Worm (Caenorhabditis elegans): ENCODE results near the gene hot-6.

hot-6 gene

ce11 chrV:11027740-11028139, 5.0 kb upstream of the hot-6 start:
- TF ChIP-seq lin-14 (GFP tag; optimal IDR thresholded peaks at IDR 0.05) (no peak), mdl-1 (tag; optimal IDR thresholded peaks at IDR 0.05) (no peak), unc-86 (tag; optimal IDR thresholded peaks at IDR 0.05) (no peak), ama-1 (optimal IDR thresholded peaks at IDR 0.05) (no peak), elt-2 (tag; optimal IDR thresholded peaks at IDR 0.05) (no peak), elt-3 (tag; optimal IDR thresholded peaks at IDR 0.05) (no peak), lin-15B (tag; optimal IDR thresholded peaks at IDR 0.05) (no peak), nhr-47 (tag; optimal IDR thresholded peaks at IDR 0.05) (no peak), lir-3 (tag; optimal IDR thresholded peaks at IDR 0.05; ENCODE audit: poor library complexity) (no peak), C16A3.4 (tag; optimal IDR thresholded peaks at IDR 0.05) (no peak), hlh-4 (tag; optimal IDR thresholded peaks at IDR 0.05) (no peak)

ce11 chrV:11016846-11017553, 5.7 kb downstream of the hot-6 start:
- no peak for TF ChIP-seq tlp-1 (tag; optimal IDR thresholded peaks at IDR 0.05)
- no peak for TF ChIP-seq efl-1 (optimal IDR thresholded peaks at IDR 0.05)
- TF ChIP-seq efl-1 (GFP tag; optimal IDR thresholded peaks at IDR 0.05 in 1 of 2), result peak in 1 of 2 experiments; percentile 72
- peak; percentile 5 for TF ChIP-seq lin-14 (GFP tag; optimal IDR thresholded peaks at IDR 0.05)
- TF ChIP-seq lin-35 (GFP tag; optimal IDR thresholded peaks at IDR 0.05), result peak in 1 of 2 experiments; percentile 1
- no peak for TF ChIP-seq sptf-1 (tag; optimal IDR thresholded peaks at IDR 0.05)
- peak; percentile 58 for TF ChIP-seq nhr-85 (tag)

- TF ChIP-seq zag-1 (tag; optimal IDR thresholded peaks at IDR 0.05), result no peak
- TF ChIP-seq pax-3 (tag; optimal IDR thresholded peaks at IDR 0.05), result no peak
- no peak for TF ChIP-seq isw-1 (GFP tag; IDR thresholded peaks at IDR 0.05)
- no peak for TF ChIP-seq grh-1 (GFP tag; IDR thresholded peaks at IDR 0.05)
- no peak for TF ChIP-seq lin-39 (tag; optimal IDR thresholded peaks at IDR 0.05)
- peak; percentile 33 for TF ChIP-seq nhr-71 (tag; optimal IDR thresholded peaks at IDR 0.05)
- no peak for TF ChIP-seq mab-9 (GFP tag; IDR thresholded peaks at IDR 0.05)
- TF ChIP-seq nhr-12 (tag; optimal IDR thresholded peaks at IDR 0.05), result no peak
- TF ChIP-seq mef-2 (tag; optimal IDR thresholded peaks at IDR 0.05), result no peak
- no peak for TF ChIP-seq rnt-1 (tag; optimal IDR thresholded peaks at IDR 0.05)
- TF ChIP-seq lsy-2 (tag; optimal IDR thresholded peaks at IDR 0.05), result no peak
- peak; percentile 4 for TF ChIP-seq nhr-47 (tag; optimal IDR thresholded peaks at IDR 0.05)
- no peak for TF ChIP-seq nhr-28 (tag; optimal IDR thresholded peaks at IDR 0.05)
- TF ChIP-seq tbx-2 (tag; optimal IDR thresholded peaks at IDR 0.05), result no peak
- no peak for TF ChIP-seq ceh-63 (GFP tag; optimal IDR thresholded peaks at IDR 0.05)
- TF ChIP-seq C34B4.2 (tag; optimal IDR thresholded peaks at IDR 0.05), result no peak
- no peak for TF ChIP-seq ceh-8 (GFP tag; optimal IDR thresholded peaks at IDR 0.05)
- TF ChIP-seq sup-37 (GFP tag; optimal IDR thresholded peaks at IDR 0.05), result no peak
- no peak for TF ChIP-seq nhr-20 (tag; optimal IDR thresholded peaks at IDR 0.05)
- TF ChIP-seq hlh-4 (tag; optimal IDR thresholded peaks at IDR 0.05), result peak; percentile 91
- TF ChIP-seq dpl-1 (GFP tag; optimal IDR thresholded peaks at IDR 0.05), result no peak
- no peak for TF ChIP-seq nhr-84 (tag; optimal IDR thresholded peaks at IDR 0.05)
- no peak for TF ChIP-seq fkh-4 (tag; optimal IDR thresholded peaks at IDR 0.05; ENCODE audit: borderline replicate concordance)
- TF ChIP-seq ceh-88 (GFP tag; IDR thresholded peaks at IDR 0.05), result no peak
- TF ChIP-seq hpl-2 (GFP tag; optimal IDR thresholded peaks at IDR 0.05), result no peak
Observed at ce11 chrV:11014758-11015157, 8.0 kb downstream of the hot-6 start.
